Fruit fly (Drosophila melanogaster) whole organism, embryonic: Measurements from ENCODE around the gene CG13315.

Source experiments
- Adf1 ChIP-seq: fragments of 200-800 bp; sonication (Bioruptor generic); IDR thresholded peaks from 2 replicates; pipeline ENCODE4 v1.3.6; 2022; ENCODE audit warnings: missing biosample characterization, missing genetic modification characterization
- CG11560 ChIP-seq: fragments of 200-800 bp; sonication (Bioruptor generic); IDR thresholded peaks from 3 replicates; pipeline ENCODE4 v1.3.6; 2022; ENCODE audit warnings: missing biosample characterization, missing genetic modification characterization
- CG14014 ChIP-seq: fragments of 200-800 bp; sonication (Bioruptor generic); IDR thresholded peaks from 2 replicates; pipeline ENCODE4 v1.3.6; 2022; ENCODE audit warnings: missing biosample characterization, missing genetic modification characterization
- CG15479 ChIP-seq: fragments of 200-800 bp; sonication (Bioruptor generic); optimal IDR thresholded peaks from 3 replicates; lab custom pipeline; 2019; ENCODE audit warnings: missing biosample characterization, mild to moderate bottlenecking, missing genetic modification characterization, moderate library complexity
- CG16813 ChIP-seq: fragments of 200-800 bp; sonication (Bioruptor generic); IDR thresholded peaks from 3 replicates; pipeline ENCODE4 v1.3.6; 2022; ENCODE audit warnings: missing biosample characterization, missing genetic modification characterization; ENCODE audit not compliant: partially characterized antibody
- CG17359 ChIP-seq: fragments of 200-800 bp; sonication (Bioruptor generic); optimal IDR thresholded peaks from 3 replicates; lab custom pipeline; 2018; ENCODE audit warnings: missing biosample characterization, mild to moderate bottlenecking, missing genetic modification characterization, moderate library complexity
- CG17829 ChIP-seq: fragments of 200-800 bp; optimal IDR thresholded peaks from 2 replicates; lab custom pipeline; 2019; ENCODE audit warnings: missing biosample characterization, mild to moderate bottlenecking, missing genetic modification characterization, moderate library complexity
- CG18599 ChIP-seq: fragments of 200-800 bp; sonication (Bioruptor generic); optimal IDR thresholded peaks from 3 replicates; lab custom pipeline; 2017; ENCODE audit warnings: missing biosample characterization, missing genetic modification characterization, mild to moderate bottlenecking, moderate library complexity, missing genetic modification reagents
- CG2129 ChIP-seq: fragments of 200-800 bp; sonication (Bioruptor generic); IDR thresholded peaks from 2 replicates; pipeline ENCODE4 v1.3.6; 2022; ENCODE audit warnings: missing biosample characterization, missing genetic modification characterization; ENCODE audit not compliant: partially characterized antibody
- CG3407 ChIP-seq: fragments of 200-800 bp; sonication (Bioruptor generic); optimal IDR thresholded peaks from 2 replicates; lab custom pipeline; 2018; ENCODE audit warnings: missing biosample characterization, mild to moderate bottlenecking, missing genetic modification characterization
- CG42726 ChIP-seq: fragments of 200-800 bp; sonication (Bioruptor generic); IDR thresholded peaks from 2 replicates; pipeline ENCODE4 v1.3.6; 2022; ENCODE audit warnings: missing biosample characterization, missing genetic modification characterization; ENCODE audit not compliant: partially characterized antibody
- CG4707 ChIP-seq: fragments of 200-800 bp; sonication (Bioruptor generic); optimal IDR thresholded peaks from 2 replicates; lab custom pipeline; 2018; ENCODE audit warnings: missing biosample characterization, mild to moderate bottlenecking, missing genetic modification characterization, moderate library complexity
- CG4730 ChIP-seq: fragments of 200-800 bp; sonication (Bioruptor generic); IDR thresholded peaks from 2 replicates; pipeline ENCODE4 v1.3.6; 2022; ENCODE audit warnings: missing biosample characterization, missing genetic modification characterization
- CG4820 ChIP-seq: fragments of 200-800 bp; sonication (Bioruptor generic); optimal IDR thresholded peaks from 3 replicates; lab custom pipeline; 2016; ENCODE audit warnings: missing biosample characterization, missing genetic modification characterization
- CG5245 ChIP-seq: fragments of 200-800 bp; sonication (Bioruptor generic); optimal IDR thresholded peaks from 3 replicates; lab custom pipeline; 2016; ENCODE audit warnings: missing biosample characterization, missing genetic modification characterization
- CG6791 ChIP-seq: fragments of 200-800 bp; sonication (Bioruptor generic); IDR thresholded peaks from 3 replicates; pipeline ENCODE4 v1.3.6; 2022; ENCODE audit warnings: missing biosample characterization, missing genetic modification characterization; ENCODE audit not compliant: partially characterized antibody
- CG7556 ChIP-seq: fragments of 200-800 bp; sonication (Bioruptor generic); optimal IDR thresholded peaks from 2 replicates; lab custom pipeline; 2017; ENCODE audit warnings: missing biosample characterization, mild to moderate bottlenecking, missing genetic modification characterization
- CG7839 ChIP-seq: fragments of 200-800 bp; sonication (Bioruptor generic); optimal IDR thresholded peaks from 3 replicates; lab custom pipeline; 2018; ENCODE audit warnings: missing biosample characterization, mild to moderate bottlenecking, missing genetic modification characterization, moderate library complexity
- CG9437 ChIP-seq: fragments of 200-800 bp; sonication (Bioruptor generic); optimal IDR thresholded peaks from 2 replicates; lab custom pipeline; 2018; ENCODE audit warnings: missing biosample characterization, mild to moderate bottlenecking, missing genetic modification characterization
- CoRest ChIP-seq: fragments of 200-800 bp; sonication (Bioruptor generic); optimal IDR thresholded peaks from 3 replicates; lab custom pipeline; 2018; ENCODE audit warnings: missing biosample characterization, mild to moderate bottlenecking, missing genetic modification characterization, moderate library complexity
- Fer1 ChIP-seq: fragments of 200-800 bp; sonication (Bioruptor generic); optimal IDR thresholded peaks from 2 replicates; lab custom pipeline; 2017; ENCODE audit warnings: missing biosample characterization, mild to moderate bottlenecking, missing genetic modification characterization
- Fer2 ChIP-seq: fragments of 200-800 bp; sonication (Bioruptor generic); optimal IDR thresholded peaks from 2 replicates; lab custom pipeline; 2018; ENCODE audit warnings: missing biosample characterization, mild to moderate bottlenecking, missing genetic modification characterization, moderate library complexity
- Lpt ChIP-seq: fragments of >200 bp; optimal IDR thresholded peaks from 2 replicates; lab custom pipeline; 2018; ENCODE audit warnings: missing biosample characterization, missing genetic modification characterization
- NK7.1 ChIP-seq: fragments of 200-800 bp; sonication (Bioruptor generic); optimal IDR thresholded peaks from 3 replicates; lab custom pipeline; 2016; ENCODE audit warnings: missing biosample characterization, missing genetic modification characterization
- PHDP ChIP-seq: fragments of 200-800 bp; sonication (Bioruptor generic); optimal IDR thresholded peaks from 3 replicates; lab custom pipeline; 2018; ENCODE audit warnings: missing biosample characterization, mild to moderate bottlenecking, missing genetic modification characterization, moderate library complexity
- Usf ChIP-seq: fragments of 200-800 bp; sonication (Bioruptor generic); optimal IDR thresholded peaks from 2 replicates; lab custom pipeline; 2017; ENCODE audit warnings: missing genotype, missing biosample characterization, missing genetic modification characterization
- Xrp1 ChIP-seq: fragments of 200-800 bp; sonication (Bioruptor generic); IDR thresholded peaks from 2 replicates; pipeline ENCODE4 v1.3.6; 2022; ENCODE audit warnings: missing biosample characterization, missing genetic modification characterization
- ap ChIP-seq: fragments of 200-800 bp; sonication (Bioruptor generic); IDR thresholded peaks from 2 replicates; pipeline ENCODE4 v1.3.6; 2022; ENCODE audit warnings: missing biosample characterization, missing genetic modification characterization
- ash1 ChIP-seq: fragments of 200-800 bp; sonication (Bioruptor generic); optimal IDR thresholded peaks from 2 replicates; lab custom pipeline; 2018; ENCODE audit warnings: missing biosample characterization, mild to moderate bottlenecking, missing genetic modification characterization
- bowl ChIP-seq: fragments of 200-800 bp; sonication (Bioruptor generic); IDR thresholded peaks from 2 replicates; pipeline ENCODE4 v1.3.6; 2022; ENCODE audit warnings: missing biosample characterization, missing genetic modification characterization
- cato ChIP-seq: fragments of 200-800 bp; sonication (Bioruptor generic); optimal IDR thresholded peaks from 2 replicates; lab custom pipeline; 2016; ENCODE audit warnings: missing biosample characterization, missing genetic modification characterization, borderline replicate concordance
- caup ChIP-seq: fragments of 200-800 bp; sonication (Bioruptor generic); optimal IDR thresholded peaks from 3 replicates; lab custom pipeline; 2017; ENCODE audit warnings: missing biosample characterization, mild to moderate bottlenecking, missing genetic modification characterization, moderate library complexity; ENCODE audit not compliant: severe bottlenecking
- cwo ChIP-seq: fragments of 200-800 bp; sonication (Bioruptor generic); optimal IDR thresholded peaks from 3 replicates; lab custom pipeline; 2017; ENCODE audit warnings: missing biosample characterization, missing genetic modification characterization, mild to moderate bottlenecking, moderate library complexity, missing genetic modification reagents
- dysf ChIP-seq: fragments of 200-800 bp; sonication (Bioruptor generic); IDR thresholded peaks from 3 replicates; pipeline ENCODE4 v1.3.6; 2022; ENCODE audit warnings: missing biosample characterization, missing genetic modification characterization
- esg ChIP-seq: fragments of 200-800 bp; sonication (Bioruptor generic); conservative IDR thresholded peaks from 2 replicates; pipeline ENCODE4 v1.3.6; 2022; ENCODE audit warnings: missing biosample characterization, missing genetic modification characterization
- fd96Cb ChIP-seq: fragments of 200-800 bp; sonication (Bioruptor generic); optimal IDR thresholded peaks from 2 replicates; lab custom pipeline; 2018; ENCODE audit warnings: missing biosample characterization, mild to moderate bottlenecking, missing genetic modification characterization, moderate library complexity
- her ChIP-seq: fragments of 200-800 bp; sonication (Bioruptor generic); optimal IDR thresholded peaks from 2 replicates; lab custom pipeline; 2016; ENCODE audit warnings: missing biosample characterization, missing genetic modification characterization
- lmd ChIP-seq: fragments of 200-800 bp; sonication (Bioruptor generic); IDR thresholded peaks from 2 replicates; pipeline ENCODE4 v1.3.6; 2022; ENCODE audit warnings: missing biosample characterization, missing genetic modification characterization
- lov ChIP-seq, 2 experiments: fragments of 200-800 bp in 1 of 2; fragments of >200 bp in 1 of 2; sonication (Bioruptor generic) in 1 of 2; IDR thresholded peaks in 1 of 2; optimal IDR thresholded peaks in 1 of 2; 2 replicates in 1 of 2; 3 replicates in 1 of 2; pipeline versions ENCODE4 v1.3.6 to Lab custom; 2017 to 2022; ENCODE audit warnings: missing biosample characterization in 1 of 2, missing genetic modification characterization in 1 of 2
- mirr ChIP-seq: fragments of 200-800 bp; sonication (Bioruptor generic); optimal IDR thresholded peaks from 3 replicates; lab custom pipeline; 2018; ENCODE audit warnings: missing biosample characterization, mild to moderate bottlenecking, missing genetic modification characterization
- pita ChIP-seq: fragments of 200-800 bp; sonication (Bioruptor generic); optimal IDR thresholded peaks from 2 replicates; lab custom pipeline; 2017; ENCODE audit warnings: missing biosample characterization, mild to moderate bottlenecking, missing genetic modification characterization
- pzg ChIP-seq: fragments of 200-800 bp; sonication (Bioruptor generic); optimal IDR thresholded peaks from 3 replicates; lab custom pipeline; 2018; ENCODE audit warnings: missing biosample characterization, mild to moderate bottlenecking, missing genetic modification characterization, moderate library complexity
- sd ChIP-seq: fragments of 200-800 bp; sonication (Bioruptor generic); optimal IDR thresholded peaks from 3 replicates; lab custom pipeline; 2018; ENCODE audit warnings: missing biosample characterization, mild to moderate bottlenecking, missing genetic modification characterization, moderate library complexity
- seq ChIP-seq: fragments of 200-800 bp; sonication (Bioruptor generic); IDR thresholded peaks from 2 replicates; pipeline ENCODE4 v1.3.6; 2022; ENCODE audit warnings: missing biosample characterization, missing genetic modification characterization
- sim ChIP-seq: fragments of 200-800 bp; sonication (Bioruptor generic); IDR thresholded peaks from 2 replicates; pipeline ENCODE4 v1.3.6; 2022; ENCODE audit warnings: missing biosample characterization, missing genetic modification characterization
- tio ChIP-seq: fragments of 200-800 bp; sonication (Bioruptor generic); optimal IDR thresholded peaks from 2 replicates; lab custom pipeline; 2017; ENCODE audit warnings: missing biosample characterization, missing genetic modification characterization, inconsistent platforms
- usp ChIP-seq: fragments of >200 bp; optimal IDR thresholded peaks from 2 replicates; lab custom pipeline; 2017; ENCODE audit warnings: missing biosample characterization, missing genetic modification characterization
- wor ChIP-seq: fragments of 200-800 bp; sonication (Bioruptor generic); IDR thresholded peaks from 2 replicates; pipeline ENCODE4 v1.3.6; 2022; ENCODE audit warnings: missing biosample characterization, missing genetic modification characterization
- zen2 ChIP-seq: fragments of 200-800 bp; sonication (Bioruptor generic); IDR thresholded peaks from 3 replicates; pipeline ENCODE4 v1.3.6; 2022; ENCODE audit warnings: missing biosample characterization, missing genetic modification characterization; ENCODE audit not compliant: partially characterized antibody

Gene CG13315

dm6 chr3L:9065997-9066441 is 30.7 kb upstream of the CG13315 start, which contains the start of gene Argk1 (continued):
- no peak for TF ChIP-seq Fer2 (tag; lab: Kevin White, UChicago)
- TF ChIP-seq pita (GFP tag; lab: Kevin White, UChicago) = no peak
- TF ChIP-seq CG2129 (GFP tag; lab: Robert Waterston, UW) = no peak
- TF ChIP-seq dysf (GFP tag; lab: Robert Waterston, UW) = peak; percentile 68; the same call in 2 of the 3 replicates
- no peak for TF ChIP-seq CG3407 (GFP tag; lab: Kevin White, UChicago)
- TF ChIP-seq CG4820 (GFP tag; lab: Kevin White, UChicago) = no peak
- TF ChIP-seq CG11560 (tag; lab: Robert Waterston, UW) = 0 out of 3 replicates have a peak, but pooled peaks have one; percentile 45
- no peak for TF ChIP-seq seq (GFP tag; lab: Robert Waterston, UW)
- no peak for TF ChIP-seq NK7.1 (GFP tag; lab: Kevin White, UChicago)
- peak; percentile 72 for TF ChIP-seq CG18599 (GFP tag; lab: Kevin White, UChicago)
- TF ChIP-seq cwo = peak; percentile 29
- no peak for TF ChIP-seq Usf (GFP tag; lab: Kevin White, UChicago)
- peak; percentile 53 for TF ChIP-seq sd (tag; lab: Kevin White, UChicago)
- peak; percentile 25; the same call in 1 of the 2 replicates for TF ChIP-seq Adf1 (GFP tag; lab: Robert Waterston, UW)
- no peak for TF ChIP-seq CG42726 (GFP tag; lab: Robert Waterston, UW)
- TF ChIP-seq CG9437 = peak; percentile 38
- TF ChIP-seq CG4730 = no peak
- TF ChIP-seq ash1 (GFP tag; lab: Kevin White, UChicago) = no peak
- TF ChIP-seq Fer1 (GFP tag; lab: Kevin White, UChicago) = peak; percentile 53
- TF ChIP-seq CG15479 (GFP tag; lab: Kevin White, UChicago) = no peak
- no peak for TF ChIP-seq CG6791 (GFP tag; lab: Robert Waterston, UW)
- peak; percentile 38 for TF ChIP-seq tio (GFP tag; lab: Kevin White, UChicago)
- TF ChIP-seq esg = peak; percentile 53
- no peak for TF ChIP-seq bowl (GFP tag; lab: Robert Waterston, UW)
- TF ChIP-seq pzg = no peak
- TF ChIP-seq zen2 (GFP tag; lab: Robert Waterston, UW) = 0 out of 3 replicates have a peak, but pooled peaks have one; percentile 11
- no peak for TF ChIP-seq CG16813 (GFP tag; lab: Robert Waterston, UW)
- no peak for TF ChIP-seq Lpt (GFP tag; lab: Kevin White, UChicago)
- TF ChIP-seq fd96Cb (tag; lab: Kevin White, UChicago) = no peak
- TF ChIP-seq usp (GFP tag; lab: Kevin White, UChicago) = no peak
- no peak for TF ChIP-seq CG17829 (tag; lab: Kevin White, UChicago)
- no peak for TF ChIP-seq sim (GFP tag; lab: Robert Waterston, UW)
- peak; percentile 78 for TF ChIP-seq CG7556 (GFP tag; lab: Kevin White, UChicago)
- peak; percentile 61 for TF ChIP-seq caup
- no peak for TF ChIP-seq CG17359 (tag; lab: Kevin White, UChicago)
- peak; percentile 74 for TF ChIP-seq CG7839 (tag; lab: Kevin White, UChicago)
- TF ChIP-seq PHDP (tag; lab: Kevin White, UChicago) = peak; percentile 82
- TF ChIP-seq CoRest (tag; lab: Kevin White, UChicago) = peak; percentile 74
- TF ChIP-seq ap (GFP tag; lab: Robert Waterston, UW) = no peak
- peak; percentile 58 for TF ChIP-seq lmd (GFP tag; lab: Robert Waterston, UW)
- no peak for TF ChIP-seq cato
- no peak for TF ChIP-seq wor (GFP tag; lab: Robert Waterston, UW)
- TF ChIP-seq CG5245 (GFP tag; lab: Kevin White, UChicago) = no peak
- TF ChIP-seq her (GFP tag; lab: Kevin White, UChicago) = no peak
- TF ChIP-seq CG4707 (GFP tag; lab: Kevin White, UChicago) = no peak
- no peak for TF ChIP-seq mirr (GFP tag; lab: Kevin White, UChicago)
- TF ChIP-seq CG14014 (GFP tag; lab: Robert Waterston, UW) = peak; percentile 78
- peak; percentile 54; the same call in 1 of the 2 replicates for TF ChIP-seq Xrp1 (GFP tag; lab: Robert Waterston, UW)
- TF ChIP-seq lov (optimal IDR thresholded peaks at IDR 0.05; lab: Kevin White, UChicago) = no peak
- TF ChIP-seq lov (GFP tag; IDR thresholded peaks at IDR 0.05; lab: Robert Waterston, UW) = no peak
